Fruit fly (Drosophila melanogaster): ENCODE measurements around the gene Cog4.
A peak's percentile ranks its signal among the peaks of the same experiment; 100 is the strongest.

Cog4 gene

dm6 chr2L:10442048-10442790, 46.2 kb downstream of the Cog4 start, which contains the start of gene loh (continued):
- TF ChIP-seq CG17328 (GFP tag; IDR thresholded peaks at IDR 0.05) (no peak), CG3726 (GFP tag; IDR thresholded peaks at IDR 0.05) (no peak), Side (GFP tag; optimal IDR thresholded peaks at IDR 0.05) (no peak), amos (GFP tag; IDR thresholded peaks at IDR 0.05; ENCODE audit: partially characterized antibody) (no peak), CG8281 (tag; optimal IDR thresholded peaks at IDR 0.05) (no peak), CG12104 (GFP tag; optimal IDR thresholded peaks at IDR 0.05) (peak; percentile 49), HHEX (GFP tag; optimal IDR thresholded peaks at IDR 0.05) (no peak), fd96Cb (tag; optimal IDR thresholded peaks at IDR 0.05) (peak; percentile 71), bbx (GFP tag; IDR thresholded peaks at IDR 0.05; ENCODE audit: partially characterized antibody) (no peak), TFAM (GFP tag; optimal IDR thresholded peaks at IDR 0.05) (no peak), lilli (GFP tag; optimal IDR thresholded peaks at IDR 0.05) (peak; percentile 22), Fer2 (tag; optimal IDR thresholded peaks at IDR 0.05) (peak; percentile 2), CG3407 (GFP tag; optimal IDR thresholded peaks at IDR 0.05) (peak; percentile 40), Taf1 (GFP tag; IDR thresholded peaks at IDR 0.05) (0 out of 2 replicates have a peak, but pooled peaks have one; percentile 26), ATbp (GFP tag; optimal IDR thresholded peaks at IDR 0.05) (peak; percentile 42), CG9727 (GFP tag; optimal IDR thresholded peaks at IDR 0.05) (peak; percentile 68), Antp (GFP tag; optimal IDR thresholded peaks at IDR 0.05) (no peak), ci (GFP tag; IDR thresholded peaks at IDR 0.05) (peak; percentile 65; the same call in 2 of the 3 replicates), ind (GFP tag; optimal IDR thresholded peaks at IDR 0.05) (peak; percentile 51), CG30020 (tag; optimal IDR thresholded peaks at IDR 0.05) (peak; percentile 38), CG34422 (GFP tag; IDR thresholded peaks at IDR 0.05) (no peak), disco-r (GFP tag; optimal IDR thresholded peaks at IDR 0.05) (no peak), CG10274 (GFP tag; optimal IDR thresholded peaks at IDR 0.05) (no peak), CG1233 (GFP tag; optimal IDR thresholded peaks at IDR 0.05) (peak; percentile 61), Fer3 (tag; optimal IDR thresholded peaks at IDR 0.05) (no peak), CG6689 (GFP tag; IDR thresholded peaks at IDR 0.05) (peak; percentile 55), CG15601 (tag; optimal IDR thresholded peaks at IDR 0.05) (peak; percentile 56), Ada2b (GFP tag; IDR thresholded peaks at IDR 0.05) (no peak), fru (optimal IDR thresholded peaks at IDR 0.05) (no peak), CG7745 (tag; optimal IDR thresholded peaks at IDR 0.05) (no peak), Awh (GFP tag; IDR thresholded peaks at IDR 0.05) (no peak), gsb-n (tag; optimal IDR thresholded peaks at IDR 0.05) (no peak), Dfd (GFP tag; optimal IDR thresholded peaks at IDR 0.05) (no peak), CG16815 (GFP tag; optimal IDR thresholded peaks at IDR 0.05) (peak; percentile 30), CG7786 (GFP tag; optimal IDR thresholded peaks at IDR 0.05) (no peak), emc (GFP tag; optimal IDR thresholded peaks at IDR 0.05) (no peak), NfI (GFP tag; optimal IDR thresholded peaks at IDR 0.05) (peak; percentile 1), CG12071 (GFP tag; optimal IDR thresholded peaks at IDR 0.05) (no peak), Bteb2 (GFP tag; optimal IDR thresholded peaks at IDR 0.05) (no peak), CG10565 (GFP tag; optimal IDR thresholded peaks at IDR 0.05) (no peak), vvl (GFP tag; IDR thresholded peaks at IDR 0.05) (no peak), yki (optimal IDR thresholded peaks at IDR 0.05) (no peak), gcm2 (GFP tag; optimal IDR thresholded peaks at IDR 0.05) (no peak), tup (GFP tag; optimal IDR thresholded peaks at IDR 0.05) (no peak), lab (GFP tag; optimal IDR thresholded peaks at IDR 0.05) (no peak), ems (GFP tag; optimal IDR thresholded peaks at IDR 0.05) (no peak), Optix (GFP tag; IDR thresholded peaks at IDR 0.05) (no peak), Dref (GFP tag; IDR thresholded peaks at IDR 0.05) (no peak), Ets97D (GFP tag; optimal IDR thresholded peaks at IDR 0.05) (no peak), Spps (tag; optimal IDR thresholded peaks at IDR 0.05) (peak; percentile 38), CG14710 (tag; optimal IDR thresholded peaks at IDR 0.05) (peak; percentile 75)

Data from whole organism, embryonic.